Worm (Caenorhabditis elegans) whole organism, L1 larva: Measurements from ENCODE around the gene seu-1.

Experiments
- C04F5.9 ChIP-seq: sonication (generic microtip); optimal IDR thresholded peaks from 2 replicates; lab custom pipeline; 2016; ENCODE audit warnings: missing genetic modification characterization, missing compliant biosample characterization
- C16A3.4 ChIP-seq: fragments of 150-350 bp; optimal IDR thresholded peaks from 2 replicates; lab custom pipeline; 2014; ENCODE audit warnings: missing biosample characterization, missing genetic modification characterization
- C34B4.2 ChIP-seq: sonication (generic microtip); optimal IDR thresholded peaks from 2 replicates; lab custom pipeline; 2017; ENCODE audit warnings: mild to moderate bottlenecking, missing genetic modification characterization, missing compliant biosample characterization
- F16B12.6 ChIP-seq: fragments of 150-350 bp; optimal IDR thresholded peaks from 2 replicates; lab custom pipeline; 2014; ENCODE audit warnings: missing biosample characterization, missing genetic modification characterization
- blmp-1 ChIP-seq: fragments of 150-350 bp; optimal IDR thresholded peaks from 2 replicates; lab custom pipeline; 2014; ENCODE audit warnings: missing biosample characterization, missing genetic modification characterization
- ceh-63 ChIP-seq: fragments of 200-800 bp; sonication (Bioruptor generic); optimal IDR thresholded peaks from 2 replicates; lab custom pipeline; 2018; ENCODE audit warnings: mild to moderate bottlenecking, missing genetic modification characterization, missing compliant biosample characterization
- ceh-82 ChIP-seq, 3 experiments: fragments of 150-350 bp in 1 of 3; sonication (generic microtip) in 2 of 3; optimal IDR thresholded peaks; 2 replicates each; lab custom pipeline; 2014 to 2017; ENCODE audit warnings: missing biosample characterization in 3 of 3, missing genetic modification characterization in 3 of 3
- dsc-1 ChIP-seq: sonication (generic microtip); optimal IDR thresholded peaks from 2 replicates; lab custom pipeline; 2016; ENCODE audit warnings: mild to moderate bottlenecking, missing genetic modification characterization, missing compliant biosample characterization
- egl-13 ChIP-seq: sonication (generic microtip); optimal IDR thresholded peaks from 2 replicates; lab custom pipeline; 2016; ENCODE audit warnings: missing genotype, missing genetic modification reagents, missing genetic modification characterization, missing compliant biosample characterization
- fkh-4 ChIP-seq: sonication (generic microtip); optimal IDR thresholded peaks from 2 replicates; lab custom pipeline; 2016; ENCODE audit warnings: missing compliant biosample characterization, missing genetic modification characterization, borderline replicate concordance
- hlh-4 ChIP-seq: sonication (generic microtip); optimal IDR thresholded peaks from 2 replicates; lab custom pipeline; 2016; ENCODE audit warnings: mild to moderate bottlenecking, missing genetic modification characterization, missing compliant biosample characterization
- hpl-2 ChIP-seq: fragments of 150-350 bp; optimal IDR thresholded peaks from 2 replicates; lab custom pipeline; 2014; ENCODE audit warnings: missing biosample characterization, missing genetic modification reagents, missing genetic modification characterization
- jun-1 ChIP-seq: fragments of 150-350 bp; optimal IDR thresholded peaks from 2 replicates; lab custom pipeline; 2014; ENCODE audit warnings: missing biosample characterization, missing genetic modification reagents, missing genetic modification characterization
- lin-14 ChIP-seq: fragments of 200-800 bp; sonication (Bioruptor generic); optimal IDR thresholded peaks from 2 replicates; lab custom pipeline; 2018; ENCODE audit warnings: mild to moderate bottlenecking, missing genetic modification characterization, moderate library complexity, missing compliant biosample characterization
- lin-15B ChIP-seq: fragments of 150-350 bp; sonication (generic microtip); optimal IDR thresholded peaks from 3 replicates; lab custom pipeline; 2014; ENCODE audit warnings: missing biosample characterization, missing genetic modification characterization
- lin-35 ChIP-seq, 2 experiments: fragments of 150-350 bp; optimal IDR thresholded peaks; 2 replicates each; lab custom pipeline; 2014; ENCODE audit warnings: missing biosample characterization in 2 of 2, missing genetic modification characterization in 2 of 2, missing genetic modification reagents in 2 of 2
- lin-39 ChIP-seq: fragments of 150-350 bp; optimal IDR thresholded peaks from 2 replicates; lab custom pipeline; 2014; ENCODE audit warnings: missing biosample characterization, missing genetic modification reagents, missing genetic modification characterization
- lsy-2 ChIP-seq, 2 experiments: fragments of 150-350 bp; optimal IDR thresholded peaks; 2 replicates each; lab custom pipeline; 2014; ENCODE audit warnings: missing biosample characterization in 2 of 2, missing genetic modification characterization in 2 of 2
- mdl-1 ChIP-seq, 2 experiments: fragments of 150-350 bp; optimal IDR thresholded peaks; 2 replicates each; lab custom pipeline; 2014 to 2017; ENCODE audit warnings: missing biosample characterization in 2 of 2, missing genetic modification characterization in 2 of 2, inconsistent platforms in 1 of 2
- mep-1 ChIP-seq: fragments of 150-350 bp; optimal IDR thresholded peaks from 2 replicates; lab custom pipeline; 2014; ENCODE audit warnings: missing biosample characterization, missing genetic modification characterization
- nhr-11 ChIP-seq: fragments of 150-350 bp; optimal IDR thresholded peaks from 2 replicates; lab custom pipeline; 2014; ENCODE audit warnings: missing biosample characterization, missing genetic modification characterization
- nhr-12 ChIP-seq: sonication (generic microtip); optimal IDR thresholded peaks from 2 replicates; lab custom pipeline; 2017; ENCODE audit warnings: missing biosample characterization, missing genetic modification characterization
- nhr-19 ChIP-seq: fragments of 200-800 bp; sonication (Bioruptor generic); conservative IDR thresholded peaks from 2 replicates; pipeline ENCODE4 v1.3.6; 2022; ENCODE audit warnings: missing genetic modification characterization, missing compliant biosample characterization
- nhr-237 ChIP-seq: fragments of 150-350 bp; optimal IDR thresholded peaks from 2 replicates; lab custom pipeline; 2014; ENCODE audit warnings: missing biosample characterization, missing genetic modification characterization
- nhr-47 ChIP-seq: sonication (generic microtip); optimal IDR thresholded peaks from 2 replicates; lab custom pipeline; 2016; ENCODE audit warnings: mild to moderate bottlenecking, missing genetic modification characterization, moderate library complexity, missing compliant biosample characterization
- pqm-1 ChIP-seq: sonication (generic microtip); optimal IDR thresholded peaks from 3 replicates; lab custom pipeline; 2017; ENCODE audit warnings: missing biosample characterization, missing genetic modification characterization
- rnt-1 ChIP-seq: sonication (generic microtip); optimal IDR thresholded peaks from 2 replicates; lab custom pipeline; 2016; ENCODE audit warnings: mild to moderate bottlenecking, missing genetic modification characterization, moderate library complexity, missing compliant biosample characterization
- snu-23 ChIP-seq: sonication (generic microtip); optimal IDR thresholded peaks from 2 replicates; lab custom pipeline; 2016; ENCODE audit warnings: missing genetic modification characterization, missing compliant biosample characterization
- swsn-7 ChIP-seq: sonication (generic microtip); optimal IDR thresholded peaks from 2 replicates; lab custom pipeline; 2016; ENCODE audit warnings: missing genetic modification characterization, missing compliant biosample characterization
- unc-62 ChIP-seq: fragments of 150-350 bp; optimal IDR thresholded peaks from 2 replicates; lab custom pipeline; 2014; ENCODE audit warnings: missing biosample characterization, missing genetic modification reagents, missing genetic modification characterization
- unc-86 ChIP-seq: sonication (generic microtip); optimal IDR thresholded peaks from 2 replicates; lab custom pipeline; 2016; ENCODE audit warnings: missing genetic modification characterization, missing compliant biosample characterization
- unc-98 ChIP-seq: fragments of 200-800 bp; sonication (Bioruptor generic); IDR thresholded peaks from 2 replicates; pipeline ENCODE4 v1.3.6; 2022; ENCODE audit warnings: missing genetic modification characterization, missing compliant biosample characterization
- zag-1 ChIP-seq: fragments of 150-350 bp; optimal IDR thresholded peaks from 2 replicates; lab custom pipeline; 2014; ENCODE audit warnings: missing biosample characterization, missing genetic modification characterization
- zip-4 ChIP-seq: fragments of 200-800 bp; sonication (Bioruptor generic); optimal IDR thresholded peaks from 2 replicates; lab custom pipeline; 2018; ENCODE audit warnings: mild to moderate bottlenecking, missing genetic modification characterization, moderate library complexity, missing compliant biosample characterization
- ztf-4 ChIP-seq: fragments of 150-350 bp; optimal IDR thresholded peaks from 2 replicates; lab custom pipeline; 2014; ENCODE audit warnings: missing biosample characterization, missing genetic modification characterization

seu-1 gene

DNA sequence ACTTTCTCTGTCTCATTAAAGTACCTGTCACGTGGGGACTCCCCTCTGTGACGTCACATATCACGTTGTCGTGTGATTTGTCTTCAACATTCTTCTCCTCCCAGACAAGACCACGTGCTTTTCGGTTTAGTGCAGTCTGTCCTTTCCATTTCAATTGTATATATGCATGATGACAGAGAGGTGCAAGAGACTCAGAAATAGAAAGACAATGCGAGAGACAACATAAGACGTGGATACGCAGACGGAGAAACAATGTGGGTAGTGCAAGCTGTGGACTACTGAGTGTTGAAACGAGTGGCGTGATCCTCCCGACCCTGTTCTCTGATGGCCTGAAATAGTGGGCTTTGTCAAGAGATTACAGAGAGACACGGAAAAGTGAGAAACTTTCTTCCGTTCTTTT is 7.3 kb downstream of the seu-1 start (continued):
- TF ChIP-seq unc-98 (GFP tag; lab: Robert Waterston, UW) (peak; percentile 64; the same call in 1 of the 2 replicates), hlh-4 (tag; lab: Kevin White, UChicago) (no peak), snu-23 (GFP tag; lab: Kevin White, UChicago) (peak; percentile 97), nhr-11 (tag; lab: Kevin White, UChicago) (peak; percentile 73), nhr-47 (tag; lab: Kevin White, UChicago) (peak; percentile 97), hpl-2 (GFP tag; lab: Kevin White, UChicago) (peak; percentile 74), lin-39 (peak; percentile 94), unc-86 (tag; lab: Kevin White, UChicago) (peak; percentile 92), zag-1 (tag; lab: Kevin White, UChicago) (no peak), lin-15B (tag; lab: Kevin White, UChicago) (peak; percentile 22), nhr-19 (GFP tag; lab: Robert Waterston, UW) (peak; percentile 95), ceh-63 (GFP tag; lab: Kevin White, UChicago) (no peak)

DNA sequence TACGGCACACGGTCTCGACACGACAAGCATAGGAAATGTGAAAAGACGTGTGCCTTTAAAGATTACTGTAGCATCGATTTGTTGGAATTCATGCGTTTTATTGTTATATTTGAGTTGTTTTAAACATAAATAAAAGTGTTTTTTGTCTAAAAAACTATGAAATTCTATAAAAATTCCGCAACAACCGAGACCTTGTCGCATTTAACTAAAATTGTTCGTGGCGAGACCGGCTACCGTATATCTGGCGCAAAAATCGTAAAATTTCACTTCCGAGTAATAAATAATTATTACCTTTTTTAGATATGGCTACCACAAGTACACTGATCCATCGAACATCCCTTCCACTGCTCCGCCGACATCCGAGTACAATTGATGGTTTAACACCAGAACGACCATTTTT is 7.9 kb downstream of the seu-1 start, which contains the start of gene ipla-6:
Gene ipla-6 (plus strand): TSS at position 301 of the 400 bp plus-strand sequence.
- TF ChIP-seq fkh-4 (tag; lab: Kevin White, UChicago): no peak
- TF ChIP-seq F16B12.6 (tag; lab: Kevin White, UChicago): no peak
- no peak for TF ChIP-seq C16A3.4
- TF ChIP-seq mdl-1 (tag; optimal IDR thresholded peaks at IDR 0.05; lab: Kevin White, UChicago): no peak
- no peak for TF ChIP-seq lin-14 (GFP tag; lab: Kevin White, UChicago)
- TF ChIP-seq nhr-237 (tag; lab: Kevin White, UChicago): no peak
- no peak for TF ChIP-seq egl-13 (tag; lab: Kevin White, UChicago)
- no peak for TF ChIP-seq ztf-4
- TF ChIP-seq unc-98 (GFP tag; lab: Robert Waterston, UW): no peak
- no peak for TF ChIP-seq ceh-63 (GFP tag; lab: Kevin White, UChicago)
- no peak for TF ChIP-seq lin-39
- TF ChIP-seq lin-35 (GFP tag; optimal IDR thresholded peaks at IDR 0.05; lab: Kevin White, UChicago): no peak
- TF ChIP-seq snu-23 (GFP tag; lab: Kevin White, UChicago): no peak
- TF ChIP-seq nhr-12 (tag; lab: Kevin White, UChicago): no peak
- no peak for TF ChIP-seq swsn-7

DNA sequence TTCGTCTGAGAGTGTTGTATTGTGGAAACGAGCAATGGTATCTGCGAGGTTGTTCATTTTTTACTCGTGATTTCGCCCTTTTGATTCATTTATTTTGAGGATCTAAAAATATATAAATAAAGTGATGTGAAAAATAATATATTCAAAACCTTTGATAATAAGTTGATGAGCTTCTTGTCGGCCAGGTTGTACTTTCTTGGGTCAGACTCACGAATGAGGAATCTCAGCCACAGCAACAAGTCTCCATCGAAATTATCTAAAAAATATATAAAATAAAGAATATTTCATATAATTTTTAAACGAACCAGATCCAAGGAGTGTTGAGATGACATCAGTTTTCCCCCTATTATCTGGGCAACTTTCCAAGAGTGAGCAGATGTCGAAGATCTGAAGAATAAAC is 13.0 kb downstream of the seu-1 start, which contains the start of gene Y73B6BL.288:
Gene Y73B6BL.288 (minus strand): TSS at position 101 of the 400 bp plus-strand sequence.
- no peak for TF ChIP-seq C04F5.9 (tag; lab: Kevin White, UChicago)
- TF ChIP-seq unc-62 (GFP tag; lab: Kevin White, UChicago): no peak
- no peak for TF ChIP-seq rnt-1 (tag; lab: Kevin White, UChicago)
- no peak for TF ChIP-seq ceh-82 (tag; optimal IDR thresholded peaks at IDR 0.05; lab: Kevin White, UChicago)
- no peak for TF ChIP-seq mep-1 (tag; lab: Kevin White, UChicago)
- TF ChIP-seq hlh-4 (tag; lab: Kevin White, UChicago): no peak
- TF ChIP-seq dsc-1 (tag; lab: Kevin White, UChicago): no peak
- TF ChIP-seq C34B4.2 (tag; lab: Kevin White, UChicago): no peak
- TF ChIP-seq mdl-1 (tag; optimal IDR thresholded peaks at IDR 0.05; lab: Kevin White, UChicago): no peak
- no peak for TF ChIP-seq jun-1 (tag; lab: Kevin White, UChicago)
- TF ChIP-seq nhr-11 (tag; lab: Kevin White, UChicago): no peak
- TF ChIP-seq zip-4: no peak
- TF ChIP-seq lin-15B (tag; lab: Kevin White, UChicago): no peak
- no peak for TF ChIP-seq blmp-1
- no peak for TF ChIP-seq pqm-1 (tag; lab: Kevin White, UChicago)

DNA sequence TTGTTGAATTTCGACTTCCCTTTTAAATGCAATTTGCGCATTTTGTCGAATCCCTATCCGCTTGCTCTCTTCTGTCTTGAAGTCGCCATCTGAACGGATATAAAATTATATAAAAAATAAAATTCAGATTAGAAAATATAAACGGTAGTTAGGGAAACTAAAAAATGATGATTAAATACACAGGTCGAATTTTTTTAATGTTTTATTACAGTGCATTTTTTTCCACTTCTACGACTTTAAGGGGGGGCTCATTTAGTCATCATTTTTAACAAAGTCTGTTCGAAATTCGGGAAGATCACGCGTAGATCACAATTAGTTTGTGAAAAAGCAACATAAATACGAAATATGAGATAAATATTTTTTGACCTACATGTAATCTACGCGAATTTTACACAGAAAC is 13.4 kb downstream of the seu-1 start, which contains the start of gene Y73B6BL.14:
Gene Y73B6BL.14 (minus strand): TSS at position 101 of the 400 bp plus-strand sequence.
- peak; percentile 3 for TF ChIP-seq lin-14 (GFP tag; lab: Kevin White, UChicago)
- no peak for TF ChIP-seq lsy-2 (tag; optimal IDR thresholded peaks at IDR 0.05; lab: Kevin White, UChicago)
